In genomic region chrV:19697348-19698172, ce11 we compare ENCODE assay signal across 7 worm cellular contexts.
A peak's percentile ranks its signal among the peaks of the same experiment; 100 is the strongest.
TF ChIP-seq lines count a peak whose summit lies in the region.

Gene Y43F8C.13, minus strand, starts transcription at chrV:19697398.
Gene ani-3, plus strand, starts transcription at chrV:19697732.

TF ChIP-seq in whole organism, L1 larva, 84 proteins besides CTCF, POLR2A, EP300 and RAD21:
- TF ChIP-seq pqm-1 (tag; optimal IDR thresholded peaks at IDR 0.05; lab: Kevin White, UChicago) (peak; percentile 85), lin-35 (GFP tag; optimal IDR thresholded peaks at IDR 0.05; lab: Kevin White, UChicago) (peak in 1 of 2 experiments; percentile 41), snu-23 (GFP tag; optimal IDR thresholded peaks at IDR 0.05; lab: Kevin White, UChicago) (no peak), elt-2 (tag; optimal IDR thresholded peaks at IDR 0.05; lab: Kevin White, UChicago) (peak; percentile 72)

TF ChIP-seq in whole organism, L2 larva, 48 proteins besides CTCF, POLR2A, EP300 and RAD21:
- no peak for TF ChIP-seq crh-2 (tag; optimal IDR thresholded peaks at IDR 0.05; lab: Kevin White, UChicago)
- peak; percentile 80 for TF ChIP-seq fos-1 (tag; optimal IDR thresholded peaks at IDR 0.05; lab: Kevin White, UChicago)

TF ChIP-seq in whole organism, L3 larva, 47 proteins besides CTCF, POLR2A, EP300 and RAD21:
- TF ChIP-seq ceh-82 (tag; optimal IDR thresholded peaks at IDR 0.05; lab: Kevin White, UChicago) (no peak), aly-2 (tag; optimal IDR thresholded peaks at IDR 0.05; lab: Kevin White, UChicago) (no peak), ceh-28 (tag; optimal IDR thresholded peaks at IDR 0.05; lab: Kevin White, UChicago) (peak; percentile 43), pqm-1 (tag; optimal IDR thresholded peaks at IDR 0.05; lab: Kevin White, UChicago) (peak; percentile 81), nhr-77 (tag; optimal IDR thresholded peaks at IDR 0.05; lab: Kevin White, UChicago) (no peak), skn-1 (tag; optimal IDR thresholded peaks at IDR 0.05; lab: Kevin White, UChicago) (no peak), mml-1 (tag; optimal IDR thresholded peaks at IDR 0.05; lab: Kevin White, UChicago) (no peak), pha-4 (tag; optimal IDR thresholded peaks at IDR 0.05; lab: Kevin White, UChicago) (peak; percentile 30), nhr-237 (tag; optimal IDR thresholded peaks at IDR 0.05; lab: Kevin White, UChicago) (no peak), elt-2 (tag; optimal IDR thresholded peaks at IDR 0.05; lab: Kevin White, UChicago) (peak; percentile 91)

TF ChIP-seq in whole organism, L4 larva, 104 proteins besides CTCF, POLR2A, EP300 and RAD21 (continues in another document):
- peak; percentile 5 for TF ChIP-seq hlh-30 (tag; optimal IDR thresholded peaks at IDR 0.05; lab: Kevin White, UChicago; ENCODE audit: insufficient read depth)
- no peak for TF ChIP-seq fkh-10 (GFP tag; optimal IDR thresholded peaks at IDR 0.05; lab: Kevin White, UChicago)
- TF ChIP-seq set-16 (GFP tag; IDR thresholded peaks at IDR 0.05; lab: Robert Waterston, UW), result peak; percentile 75
- TF ChIP-seq daf-16 (GFP tag; optimal IDR thresholded peaks at IDR 0.05; lab: Kevin White, UChicago), result no peak
- peak; percentile 33 for TF ChIP-seq daf-16 (tag; optimal IDR thresholded peaks at IDR 0.05; lab: Kevin White, UChicago)
- no peak for TF ChIP-seq zfp-3 (GFP tag; conservative IDR thresholded peaks at IDR 0.05; lab: Robert Waterston, UW)
- no peak for TF ChIP-seq nhr-42 (GFP tag; IDR thresholded peaks at IDR 0.05; lab: Robert Waterston, UW)
- peak; percentile 17 for TF ChIP-seq lin-13 (GFP tag; optimal IDR thresholded peaks at IDR 0.05; lab: Kevin White, UChicago)
- no peak for TF ChIP-seq nhr-237 (tag; optimal IDR thresholded peaks at IDR 0.05; lab: Kevin White, UChicago)
- TF ChIP-seq nhr-76 (tag; optimal IDR thresholded peaks at IDR 0.05; lab: Kevin White, UChicago), result no peak
- no peak for TF ChIP-seq ama-1 (optimal IDR thresholded peaks at IDR 0.05; lab: Kevin White, UChicago)
- TF ChIP-seq ceh-28 (tag; optimal IDR thresholded peaks at IDR 0.05; lab: Kevin White, UChicago), result peak; percentile 24
- no peak for TF ChIP-seq lin-38 (GFP tag; IDR thresholded peaks at IDR 0.05; lab: Robert Waterston, UW)
- TF ChIP-seq ceh-44 (GFP tag; IDR thresholded peaks at IDR 0.05; lab: Robert Waterston, UW), result no peak
- peak; percentile 88 for TF ChIP-seq pqm-1 (tag; optimal IDR thresholded peaks at IDR 0.05; lab: Kevin White, UChicago)
- TF ChIP-seq dmd-6 (GFP tag; IDR thresholded peaks at IDR 0.05; lab: Robert Waterston, UW), result peak; percentile 43; the same call in 1 of the 2 replicates
- peak; percentile 61 for TF ChIP-seq dve-1 (tag; optimal IDR thresholded peaks at IDR 0.05; lab: Kevin White, UChicago; ENCODE audit: insufficient read depth)
- peak; percentile 28 for TF ChIP-seq hlh-11 (tag; optimal IDR thresholded peaks at IDR 0.05; lab: Kevin White, UChicago)
- TF ChIP-seq nhr-28 (tag; optimal IDR thresholded peaks at IDR 0.05; lab: Kevin White, UChicago), result peak; percentile 57

TF ChIP-seq in whole organism, late embryonic, 69 proteins besides CTCF, POLR2A, EP300 and RAD21:
- TF ChIP-seq rnt-1 (tag; optimal IDR thresholded peaks at IDR 0.05; lab: Kevin White, UChicago) (no peak), elt-2 (tag; optimal IDR thresholded peaks at IDR 0.05; lab: Kevin White, UChicago) (peak; percentile 85)

TF ChIP-seq in whole organism, midembryonic, 9 proteins besides CTCF, POLR2A, EP300 and RAD21:
- TF ChIP-seq flt-1 (GFP tag; IDR thresholded peaks at IDR 0.05; lab: Robert Waterston, UW), result no peak
- TF ChIP-seq T22C8.4 (GFP tag; IDR thresholded peaks at IDR 0.05; lab: Robert Waterston, UW), result peak; percentile 46; the same call in 1 of the 2 replicates
TF ChIP-seq in whole organism, midembryonic: peak in this region for 1.

TF ChIP-seq in whole organism, young adult, 124 proteins besides CTCF, POLR2A, EP300 and RAD21:
- no peak for TF ChIP-seq hrde-1 (tag; optimal IDR thresholded peaks at IDR 0.05; lab: Kevin White, UChicago; ENCODE audit: borderline replicate concordance)
- TF ChIP-seq lsl-1 (GFP tag; optimal IDR thresholded peaks at IDR 0.05; lab: Kevin White, UChicago), result peak; percentile 77
- no peak for TF ChIP-seq fkh-3 (tag; optimal IDR thresholded peaks at IDR 0.05; lab: Kevin White, UChicago)
- TF ChIP-seq D2030.7 (GFP tag; IDR thresholded peaks at IDR 0.05; lab: Robert Waterston, UW), result peak; percentile 31; the same call in 1 of the 2 replicates
- no peak for TF ChIP-seq hlh-12 (tag; optimal IDR thresholded peaks at IDR 0.05; lab: Kevin White, UChicago)
- no peak for TF ChIP-seq atf-7 (tag; optimal IDR thresholded peaks at IDR 0.05; lab: Kevin White, UChicago)
- TF ChIP-seq hsf-1 (GFP tag; IDR thresholded peaks at IDR 0.05; lab: Robert Waterston, UW), result no peak
- TF ChIP-seq mcd-1 (GFP tag; IDR thresholded peaks at IDR 0.05; lab: Robert Waterston, UW), result 0 out of 2 replicates have a peak, but pooled peaks have one; percentile 9
- peak; percentile 81 for TF ChIP-seq zfh-2 (GFP tag; conservative IDR thresholded peaks at IDR 0.05; lab: Robert Waterston, UW)
- TF ChIP-seq F33H1.4 (GFP tag; IDR thresholded peaks at IDR 0.05; lab: Robert Waterston, UW), result peak; percentile 87
- TF ChIP-seq him-1 (tag; optimal IDR thresholded peaks at IDR 0.05; lab: Kevin White, UChicago), result peak; percentile 16
- no peak for TF ChIP-seq madf-3 (GFP tag; IDR thresholded peaks at IDR 0.05; lab: Robert Waterston, UW)
- peak; percentile 38; the same call in 1 of the 2 replicates for TF ChIP-seq B0336.3 (GFP tag; IDR thresholded peaks at IDR 0.05; lab: Robert Waterston, UW)
- no peak for TF ChIP-seq nfyb-1 (GFP tag; IDR thresholded peaks at IDR 0.05; lab: Robert Waterston, UW)
- TF ChIP-seq bed-2 (GFP tag; IDR thresholded peaks at IDR 0.05; lab: Robert Waterston, UW), result no peak
- TF ChIP-seq F52B5.7 (tag; optimal IDR thresholded peaks at IDR 0.05; lab: Kevin White, UChicago), result no peak
- peak; percentile 9 for TF ChIP-seq lin-54 (GFP tag; optimal IDR thresholded peaks at IDR 0.05; lab: Kevin White, UChicago)
- TF ChIP-seq egrh-3 (GFP tag; IDR thresholded peaks at IDR 0.05; lab: Robert Waterston, UW), result peak; percentile 28; the same call in 1 of the 2 replicates
- TF ChIP-seq C17E4.6 (GFP tag; IDR thresholded peaks at IDR 0.05; lab: Robert Waterston, UW), result no peak
- TF ChIP-seq efl-1 (GFP tag; optimal IDR thresholded peaks at IDR 0.05; lab: Kevin White, UChicago), result peak; percentile 2
- peak; percentile 73 for TF ChIP-seq xnd-1 (tag; optimal IDR thresholded peaks at IDR 0.05; lab: Kevin White, UChicago)
- TF ChIP-seq madf-8 (GFP tag; conservative IDR thresholded peaks at IDR 0.05; lab: Robert Waterston, UW), result peak; percentile 47; the same call in 1 of the 2 replicates
- TF ChIP-seq nhr-80 (tag; optimal IDR thresholded peaks at IDR 0.05; lab: Kevin White, UChicago), result peak; percentile 51
- no peak for TF ChIP-seq mxl-1 (tag; optimal IDR thresholded peaks at IDR 0.05; lab: Kevin White, UChicago)
- TF ChIP-seq madf-6 (GFP tag; IDR thresholded peaks at IDR 0.05; lab: Robert Waterston, UW), result peak; percentile 75
- TF ChIP-seq snpc-4 (GFP tag; optimal IDR thresholded peaks at IDR 0.05; lab: Kevin White, UChicago), result no peak
- TF ChIP-seq snpc-4 (tag; optimal IDR thresholded peaks at IDR 0.05; lab: Kevin White, UChicago), result peak in 1 of 4 experiments; percentile 7
TF ChIP-seq in whole organism, young adult: peak in this region for 15.
